Fruit fly (Drosophila melanogaster): ENCODE data around the gene Swip-1.
A peak's percentile ranks its signal among the peaks of the same experiment; 100 is the strongest.

Gene Swip-1

dm6 chr2L:18945765-18946552, 41.1 kb downstream of the Swip-1 start, which contains the start of gene CG46304:
Gene CG46304, plus strand, starts transcription at chr2L:18946305.
- TF ChIP-seq CG8301 (tag; optimal IDR thresholded peaks at IDR 0.05) (peak; percentile 40), CG15710 (tag; optimal IDR thresholded peaks at IDR 0.05) (peak; percentile 48), CG12605 (GFP tag; IDR thresholded peaks at IDR 0.05) (no peak), CG14655 (GFP tag; optimal IDR thresholded peaks at IDR 0.05) (peak; percentile 67), EcR (GFP tag; optimal IDR thresholded peaks at IDR 0.05) (peak; percentile 89), CG8159 (tag; optimal IDR thresholded peaks at IDR 0.05) (peak; percentile 65), CG17806 (tag; optimal IDR thresholded peaks at IDR 0.05) (peak; percentile 38), gl (tag; optimal IDR thresholded peaks at IDR 0.05) (no peak), CG9948 (tag; optimal IDR thresholded peaks at IDR 0.05) (peak; percentile 59), CG4496 (GFP tag; IDR thresholded peaks at IDR 0.05) (peak; percentile 39; the same call in 2 of the 3 replicates), CG34367 (tag; optimal IDR thresholded peaks at IDR 0.05) (peak; percentile 1)

dm6 chr2L:18944175-18945012, 42.7 kb downstream of the Swip-1 start:
- TF ChIP-seq EcR (GFP tag; optimal IDR thresholded peaks at IDR 0.05) (peak; percentile 95), CG13204 (GFP tag; optimal IDR thresholded peaks at IDR 0.05) (peak; percentile 55), CG15710 (tag; optimal IDR thresholded peaks at IDR 0.05) (no peak)

- no peak for TF ChIP-seq Ets98B (GFP tag; IDR thresholded peaks at IDR 0.05)
- TF ChIP-seq gl (tag; optimal IDR thresholded peaks at IDR 0.05), result no peak
- TF ChIP-seq CG8301 (tag; optimal IDR thresholded peaks at IDR 0.05), result no peak
- no peak for TF ChIP-seq CG9948 (tag; optimal IDR thresholded peaks at IDR 0.05)
- no peak for TF ChIP-seq CG14655 (GFP tag; optimal IDR thresholded peaks at IDR 0.05)
- no peak for TF ChIP-seq Snoo (tag; optimal IDR thresholded peaks at IDR 0.05)
- TF ChIP-seq CG34367 (tag; optimal IDR thresholded peaks at IDR 0.05), result no peak
- TF ChIP-seq rn (GFP tag; IDR thresholded peaks at IDR 0.05), result no peak
- TF ChIP-seq CG4496 (GFP tag; IDR thresholded peaks at IDR 0.05), result no peak
- no peak for TF ChIP-seq fd96Ca (GFP tag; IDR thresholded peaks at IDR 0.05)
- no peak for TF ChIP-seq Pif1A (GFP tag; optimal IDR thresholded peaks at IDR 0.05)
- TF ChIP-seq CG32121 (GFP tag; IDR thresholded peaks at IDR 0.05), result no peak
- TF ChIP-seq CG8159 (tag; optimal IDR thresholded peaks at IDR 0.05), result no peak
- TF ChIP-seq CG10348 (GFP tag; IDR thresholded peaks at IDR 0.05), result no peak
- TF ChIP-seq CG12605 (GFP tag; IDR thresholded peaks at IDR 0.05), result no peak
- TF ChIP-seq CG15710 (tag; optimal IDR thresholded peaks at IDR 0.05), result no peak
- TF ChIP-seq CG13204 (GFP tag; optimal IDR thresholded peaks at IDR 0.05), result no peak
Observed at dm6 chr2L:18943797-18944174, 43.3 kb downstream of the Swip-1 start, which contains the start of gene ssp3. Gene ssp3, minus strand, starts transcription at chr2L:18943960.

DNA sequence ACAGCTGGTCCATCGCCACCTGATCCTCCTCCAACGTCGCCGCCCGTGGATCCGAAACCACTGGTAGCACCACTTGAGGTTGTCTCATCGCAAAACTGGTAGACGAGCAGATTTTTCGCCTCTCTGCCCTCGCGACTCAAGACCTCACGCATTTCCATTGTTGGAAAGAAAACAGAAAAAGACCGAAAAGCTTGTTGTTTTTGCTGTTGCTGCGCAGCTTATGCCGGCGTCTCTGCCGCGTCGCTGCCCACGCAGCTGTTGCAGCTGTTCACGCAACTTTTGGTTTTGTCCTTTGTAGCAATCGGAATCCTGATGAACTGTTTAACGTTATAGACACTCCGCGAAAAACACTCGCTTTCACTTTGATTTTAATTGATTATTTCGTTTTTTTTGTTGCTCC, 43.8 kb downstream of the Swip-1 start:
- TF ChIP-seq Ets98B (GFP tag; IDR thresholded peaks at IDR 0.05), result no peak
- no peak for TF ChIP-seq CG14655 (GFP tag; optimal IDR thresholded peaks at IDR 0.05)
- peak; percentile 29 for TF ChIP-seq gl (tag; optimal IDR thresholded peaks at IDR 0.05)
- peak; percentile 2 for TF ChIP-seq EcR (GFP tag; optimal IDR thresholded peaks at IDR 0.05)
- TF ChIP-seq Snoo (tag; optimal IDR thresholded peaks at IDR 0.05), result no peak
- TF ChIP-seq CG17806 (tag; optimal IDR thresholded peaks at IDR 0.05), result no peak
- no peak for TF ChIP-seq CG34367 (tag; optimal IDR thresholded peaks at IDR 0.05)
- TF ChIP-seq CG4496 (GFP tag; IDR thresholded peaks at IDR 0.05), result no peak
- no peak for TF ChIP-seq CG10348 (GFP tag; IDR thresholded peaks at IDR 0.05)
- peak; percentile 56 for TF ChIP-seq CG13204 (GFP tag; optimal IDR thresholded peaks at IDR 0.05)

DNA sequence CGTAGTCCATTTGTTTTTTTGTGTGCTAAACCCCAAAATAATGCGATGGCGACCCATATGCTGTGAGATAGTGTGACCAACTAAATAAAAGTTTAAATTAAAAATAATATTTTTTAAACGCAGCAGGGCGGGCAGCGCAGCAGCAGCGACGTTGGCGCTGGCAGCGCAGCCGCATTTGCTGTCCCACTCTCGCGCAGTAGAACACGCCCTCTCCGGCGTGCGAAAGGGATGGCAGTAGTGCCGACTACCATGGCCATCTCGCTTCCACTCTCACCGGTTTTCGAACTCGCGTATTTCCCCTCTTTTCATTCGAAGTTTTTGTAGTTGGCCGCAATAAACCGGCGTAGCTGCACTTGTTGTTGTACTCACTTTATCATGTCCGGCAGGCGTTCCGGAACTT, 51.0 kb downstream of the Swip-1 start:
- TF ChIP-seq CG32121 (GFP tag; IDR thresholded peaks at IDR 0.05) (peak; percentile 58; the same call in 1 of the 2 replicates), Ets98B (GFP tag; IDR thresholded peaks at IDR 0.05) (no peak), CG15710 (tag; optimal IDR thresholded peaks at IDR 0.05) (no peak), CG8159 (tag; optimal IDR thresholded peaks at IDR 0.05) (no peak), fd96Ca (GFP tag; IDR thresholded peaks at IDR 0.05) (peak; percentile 79), D1 (tag; optimal IDR thresholded peaks at IDR 0.05) (peak; percentile 50)

- TF ChIP-seq CG9948 (tag; optimal IDR thresholded peaks at IDR 0.05) (no peak), CG8159 (tag; optimal IDR thresholded peaks at IDR 0.05) (no peak), Pif1B (GFP tag; optimal IDR thresholded peaks at IDR 0.05) (no peak), fd96Ca (GFP tag; IDR thresholded peaks at IDR 0.05) (no peak), CG12605 (GFP tag; IDR thresholded peaks at IDR 0.05) (no peak), Ets98B (GFP tag; IDR thresholded peaks at IDR 0.05) (no peak), D1 (tag; optimal IDR thresholded peaks at IDR 0.05) (no peak), EcR (GFP tag; optimal IDR thresholded peaks at IDR 0.05) (no peak), CG13204 (GFP tag; optimal IDR thresholded peaks at IDR 0.05) (no peak)
Observed at dm6 chr2L:18934588-18934987, 52.5 kb downstream of the Swip-1 start.
